Worm (Caenorhabditis elegans) whole organism, early embryonic: Measurements from ENCODE around the gene smoc-1.

ENCODE experiments used
- F13C5.2 ChIP-seq: sonication (generic microtip); optimal IDR thresholded peaks from 2 replicates; lab custom pipeline; 2017; ENCODE audit warnings: mild to moderate bottlenecking, missing genetic modification characterization, inconsistent platforms, missing compliant biosample characterization
- aly-1 ChIP-seq: sonication (generic microtip); optimal IDR thresholded peaks from 2 replicates; lab custom pipeline; 2016; ENCODE audit warnings: missing genetic modification characterization, missing compliant biosample characterization
- ama-1 ChIP-seq: fragments of 150-350 bp; optimal IDR thresholded peaks from 2 replicates; lab custom pipeline; 2014
- ceh-13 ChIP-seq: fragments of 200-800 bp; sonication (Bioruptor generic); optimal IDR thresholded peaks from 2 replicates; lab custom pipeline; 2018; ENCODE audit warnings: mild to moderate bottlenecking, missing genetic modification characterization, missing compliant biosample characterization
- ceh-36 ChIP-seq: sonication (generic microtip); optimal IDR thresholded peaks from 2 replicates; lab custom pipeline; 2016; ENCODE audit warnings: missing genetic modification characterization, inconsistent platforms, missing compliant biosample characterization
- flt-1 ChIP-seq: fragments of 200-800 bp; sonication (Bioruptor generic); IDR thresholded peaks from 2 replicates; pipeline ENCODE4 v1.3.6; 2022; ENCODE audit warnings: missing genetic modification characterization, missing compliant biosample characterization
- hmbx-1 ChIP-seq: sonication (generic microtip); optimal IDR thresholded peaks from 2 replicates; lab custom pipeline; 2016; ENCODE audit warnings: mild to moderate bottlenecking, missing genetic modification characterization, missing compliant biosample characterization
- hmg-4 ChIP-seq: fragments of 200-800 bp; sonication (Bioruptor generic); optimal IDR thresholded peaks from 2 replicates; lab custom pipeline; 2018; ENCODE audit warnings: mild to moderate bottlenecking, missing genetic modification characterization, missing compliant biosample characterization
- pes-1 ChIP-seq: fragments of 200-800 bp; sonication (Bioruptor generic); IDR thresholded peaks from 2 replicates; pipeline ENCODE4 v1.3.6; 2022; ENCODE audit warnings: missing genetic modification reagents, missing genetic modification characterization, missing compliant biosample characterization
- sea-1 ChIP-seq: fragments of 200-800 bp; sonication (Bioruptor generic); conservative IDR thresholded peaks from 2 replicates; pipeline ENCODE4 v1.3.6; 2022; ENCODE audit warnings: missing genetic modification characterization, missing compliant biosample characterization
- tbx-11 ChIP-seq: fragments of 200-800 bp; sonication (Bioruptor generic); IDR thresholded peaks from 2 replicates; pipeline ENCODE4 v1.3.6; 2022; ENCODE audit warnings: missing genetic modification characterization, missing compliant biosample characterization
- tbx-37 ChIP-seq: fragments of 200-800 bp; sonication (Bioruptor generic); conservative IDR thresholded peaks from 2 replicates; pipeline ENCODE4 v1.3.6; 2022; ENCODE audit warnings: missing genetic modification reagents, missing genetic modification characterization, missing compliant biosample characterization

- TF ChIP-seq ama-1 (no peak), F13C5.2 (tag; lab: Kevin White, UChicago) (no peak), flt-1 (GFP tag; lab: Robert Waterston, UW) (no peak), hmg-4 (no peak), aly-1 (no peak), ceh-36 (tag; lab: Kevin White, UChicago) (no peak), pes-1 (GFP tag; lab: Robert Waterston, UW) (no peak), tbx-11 (GFP tag; lab: Robert Waterston, UW) (no peak), hmbx-1 (tag; lab: Kevin White, UChicago) (no peak), ceh-13 (GFP tag; lab: Kevin White, UChicago) (no peak), sea-1 (GFP tag; lab: Robert Waterston, UW) (no peak), tbx-37 (GFP tag; lab: Robert Waterston, UW) (no peak)
Observed at ce11 chrV:11802508-11802907, 45.0 kb downstream of the smoc-1 start.
